Fruit fly (Drosophila melanogaster) whole organism, pupa: ENCODE results near the gene Phlpp.

Source experiments
- CG14655 ChIP-seq: fragments of 200-800 bp; sonication (Bioruptor generic); optimal IDR thresholded peaks from 3 replicates; lab custom pipeline; 2017; ENCODE audit warnings: mild to moderate bottlenecking, missing biosample characterization, missing genetic modification reagents, missing genetic modification characterization
- CG15710 ChIP-seq: fragments of 200-800 bp; sonication (Bioruptor generic); optimal IDR thresholded peaks from 2 replicates; lab custom pipeline; 2018; ENCODE audit warnings: missing biosample characterization, mild to moderate bottlenecking, missing genetic modification characterization, moderate library complexity
- CG17806 ChIP-seq: fragments of 200-800 bp; sonication (Bioruptor generic); optimal IDR thresholded peaks from 2 replicates; lab custom pipeline; 2018; ENCODE audit warnings: missing biosample characterization, mild to moderate bottlenecking, missing genetic modification characterization, moderate library complexity
- CG32121 ChIP-seq: fragments of 200-800 bp; sonication (Bioruptor generic); IDR thresholded peaks from 2 replicates; pipeline ENCODE4 v1.3.6; 2022; ENCODE audit warnings: missing biosample characterization, missing genetic modification characterization
- CG34367 ChIP-seq: fragments of 200-800 bp; sonication (Bioruptor generic); optimal IDR thresholded peaks from 2 replicates; lab custom pipeline; 2018; ENCODE audit warnings: missing biosample characterization, mild to moderate bottlenecking, missing genetic modification characterization
- CG8159 ChIP-seq: fragments of 200-800 bp; sonication (Bioruptor generic); optimal IDR thresholded peaks from 3 replicates; lab custom pipeline; 2018; ENCODE audit warnings: missing biosample characterization, mild to moderate bottlenecking, missing genetic modification characterization, moderate library complexity
- CG9948 ChIP-seq: fragments of 200-800 bp; sonication (Bioruptor generic); optimal IDR thresholded peaks from 2 replicates; lab custom pipeline; 2018; ENCODE audit warnings: missing biosample characterization, mild to moderate bottlenecking, missing genetic modification characterization, moderate library complexity
- EcR ChIP-seq: fragments of 200-800 bp; sonication (Bioruptor generic); optimal IDR thresholded peaks from 3 replicates; lab custom pipeline; 2019; ENCODE audit warnings: missing biosample characterization, missing genetic modification characterization, mild to moderate bottlenecking, moderate library complexity, missing genetic modification reagents
- Pif1B ChIP-seq: fragments of 200-800 bp; sonication (Bioruptor generic); optimal IDR thresholded peaks from 3 replicates; lab custom pipeline; 2016; ENCODE audit warnings: missing biosample characterization, missing genetic modification characterization
- fd96Ca ChIP-seq: fragments of 200-800 bp; sonication (Bioruptor generic); IDR thresholded peaks from 3 replicates; pipeline ENCODE4 v1.3.6; 2022; ENCODE audit warnings: missing biosample characterization, missing genetic modification characterization
- gl ChIP-seq: fragments of 200-800 bp; sonication (Bioruptor generic); optimal IDR thresholded peaks from 2 replicates; lab custom pipeline; 2018; ENCODE audit warnings: missing biosample characterization, mild to moderate bottlenecking, missing genetic modification characterization
- rn ChIP-seq: fragments of 200-800 bp; sonication (Bioruptor generic); IDR thresholded peaks from 2 replicates; pipeline ENCODE4 v1.3.6; 2022; ENCODE audit warnings: missing biosample characterization, missing genetic modification characterization

- TF ChIP-seq Pif1B (no peak), CG34367 (tag; lab: Kevin White, UChicago) (no peak), gl (tag; lab: Kevin White, UChicago) (no peak), CG32121 (GFP tag; lab: Robert Waterston, UW) (no peak), CG8159 (no peak), rn (GFP tag; lab: Robert Waterston, UW) (no peak), CG9948 (tag; lab: Kevin White, UChicago) (no peak), CG15710 (tag; lab: Kevin White, UChicago) (no peak), fd96Ca (no peak), EcR (GFP tag; lab: Kevin White, UChicago) (no peak), CG14655 (GFP tag; lab: Kevin White, UChicago) (no peak), CG17806 (no peak)
Observed at dm6 chr2L:19033288-19033687, 25.6 kb upstream of the Phlpp start, which contains the start of gene hook.
